Worm (Caenorhabditis elegans) whole organism, L4/young adult: Measurements from ENCODE around the gene H04M03.3.

Experiments used
- W03F9.2 ChIP-seq: fragments of 150-350 bp; optimal IDR thresholded peaks from 2 replicates; lab custom pipeline; 2014; ENCODE audit warnings: missing biosample characterization, missing genetic modification characterization
- dao-5 ChIP-seq: sonication (generic microtip); optimal IDR thresholded peaks from 2 replicates; lab custom pipeline; 2016; ENCODE audit warnings: missing genotype, missing genetic modification characterization, moderate library complexity, missing compliant biosample characterization
- him-1 ChIP-seq: sonication (generic microtip); optimal IDR thresholded peaks from 2 replicates; lab custom pipeline; 2016; ENCODE audit warnings: missing genotype, missing genetic modification reagents, missing genetic modification characterization, missing compliant biosample characterization

DNA sequence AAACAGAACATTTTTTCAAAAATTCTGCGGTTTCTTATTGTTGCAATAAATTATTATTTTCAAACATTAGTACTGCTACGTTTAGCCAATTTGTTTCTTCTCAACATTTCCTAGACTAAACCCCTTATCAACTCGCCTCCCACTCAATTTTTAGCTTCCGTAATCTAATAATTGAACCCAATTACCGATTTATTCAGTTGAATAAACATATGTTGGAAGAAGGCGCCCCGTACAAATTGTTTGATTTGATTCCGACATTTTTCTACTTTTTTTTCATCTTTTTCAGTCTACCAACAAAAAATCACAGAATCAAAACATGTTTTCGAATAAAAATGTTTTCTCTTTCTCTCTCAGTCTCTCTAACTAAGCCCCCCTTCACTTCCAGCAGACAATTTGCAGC is 11.4 kb downstream of the H04M03.3 start:
- TF ChIP-seq W03F9.2 (tag; lab: Kevin White, UChicago) (no peak), him-1 (tag; lab: Kevin White, UChicago) (no peak), dao-5 (tag; lab: Kevin White, UChicago) (no peak)
